Worm (Caenorhabditis elegans): ENCODE measurements around the gene F25B3.5.

Gene F25B3.5

ce11 chrV:9582594-9583322, 12.7 kb upstream of the F25B3.5 start, which contains the start of gene rtfo-1 (continued):
- TF ChIP-seq hlh-13 (GFP tag; optimal IDR thresholded peaks at IDR 0.05) (no peak), hlh-30 (tag; optimal IDR thresholded peaks at IDR 0.05; ENCODE audit: insufficient read depth) (no peak), ets-4 (tag; optimal IDR thresholded peaks at IDR 0.05) (no peak), pqm-1 (tag; optimal IDR thresholded peaks at IDR 0.05) (no peak), mec-3 (tag; optimal IDR thresholded peaks at IDR 0.05; ENCODE audit: borderline replicate concordance) (no peak), ceh-9 (tag; optimal IDR thresholded peaks at IDR 0.05) (no peak), npax-4 (tag; optimal IDR thresholded peaks at IDR 0.05) (no peak), madf-2 (tag; optimal IDR thresholded peaks at IDR 0.05) (peak; percentile 30), tbx-7 (tag; optimal IDR thresholded peaks at IDR 0.05) (no peak), fax-1 (tag; optimal IDR thresholded peaks at IDR 0.05) (peak; percentile 38), ceh-2 (tag; optimal IDR thresholded peaks at IDR 0.05) (peak; percentile 57), ttx-3 (tag; optimal IDR thresholded peaks at IDR 0.05) (peak; percentile 46), lim-6 (tag; optimal IDR thresholded peaks at IDR 0.05) (no peak), C38D4.7 (GFP tag; optimal IDR thresholded peaks at IDR 0.05) (peak; percentile 43), pag-3 (tag; optimal IDR thresholded peaks at IDR 0.05; ENCODE audit: borderline replicate concordance) (no peak), rnt-1 (tag; optimal IDR thresholded peaks at IDR 0.05) (no peak), lin-11 (tag; optimal IDR thresholded peaks at IDR 0.05) (peak; percentile 32)

- TF ChIP-seq T23F11.4 (GFP tag; optimal IDR thresholded peaks at IDR 0.05): no peak
- TF ChIP-seq nhr-11 (tag; optimal IDR thresholded peaks at IDR 0.05): no peak
- no peak for TF ChIP-seq lin-11 (tag; optimal IDR thresholded peaks at IDR 0.05)
- no peak for TF ChIP-seq pha-2 (tag; optimal IDR thresholded peaks at IDR 0.05)
- no peak for TF ChIP-seq ceh-48 (tag; optimal IDR thresholded peaks at IDR 0.05)
- TF ChIP-seq gmeb-2 (tag; optimal IDR thresholded peaks at IDR 0.05): no peak
- no peak for TF ChIP-seq ceh-18 (tag; optimal IDR thresholded peaks at IDR 0.05)
- no peak for TF ChIP-seq pat-9 (tag; optimal IDR thresholded peaks at IDR 0.05)
- TF ChIP-seq hlh-6 (tag; optimal IDR thresholded peaks at IDR 0.05): no peak
- no peak for TF ChIP-seq sdc-2 (tag; optimal IDR thresholded peaks at IDR 0.05)
- no peak for TF ChIP-seq unc-55 (GFP tag; optimal IDR thresholded peaks at IDR 0.05)
- no peak for TF ChIP-seq K09A11.1 (tag; optimal IDR thresholded peaks at IDR 0.05; ENCODE audit: insufficient read depth)
- no peak for TF ChIP-seq mec-3 (tag; optimal IDR thresholded peaks at IDR 0.05; ENCODE audit: borderline replicate concordance)
- no peak for TF ChIP-seq ahr-1 (tag; optimal IDR thresholded peaks at IDR 0.05)
- TF ChIP-seq tbx-2 (tag; optimal IDR thresholded peaks at IDR 0.05): no peak
- TF ChIP-seq ceh-2 (tag; optimal IDR thresholded peaks at IDR 0.05): no peak
Observed at ce11 chrV:9576991-9577390, 6.9 kb upstream of the F25B3.5 start, which contains the start of gene F25B3.2. Gene F25B3.2 (plus strand): TSS chrV:9577291.

- TF ChIP-seq ceh-9 (tag; optimal IDR thresholded peaks at IDR 0.05) (no peak), pag-3 (tag; optimal IDR thresholded peaks at IDR 0.05; ENCODE audit: borderline replicate concordance) (no peak), lin-11 (tag; optimal IDR thresholded peaks at IDR 0.05) (no peak), syd-9 (tag; optimal IDR thresholded peaks at IDR 0.05) (no peak), hlh-6 (tag; optimal IDR thresholded peaks at IDR 0.05) (no peak), pax-1 (tag; optimal IDR thresholded peaks at IDR 0.05) (no peak), ceh-31 (tag; optimal IDR thresholded peaks at IDR 0.05) (no peak), elt-2 (tag; optimal IDR thresholded peaks at IDR 0.05) (no peak), T23F11.4 (GFP tag; optimal IDR thresholded peaks at IDR 0.05) (no peak), ets-4 (tag; optimal IDR thresholded peaks at IDR 0.05) (no peak)
Observed at ce11 chrV:9571673-9572072, 1.6 kb upstream of the F25B3.5 start.

DNA sequence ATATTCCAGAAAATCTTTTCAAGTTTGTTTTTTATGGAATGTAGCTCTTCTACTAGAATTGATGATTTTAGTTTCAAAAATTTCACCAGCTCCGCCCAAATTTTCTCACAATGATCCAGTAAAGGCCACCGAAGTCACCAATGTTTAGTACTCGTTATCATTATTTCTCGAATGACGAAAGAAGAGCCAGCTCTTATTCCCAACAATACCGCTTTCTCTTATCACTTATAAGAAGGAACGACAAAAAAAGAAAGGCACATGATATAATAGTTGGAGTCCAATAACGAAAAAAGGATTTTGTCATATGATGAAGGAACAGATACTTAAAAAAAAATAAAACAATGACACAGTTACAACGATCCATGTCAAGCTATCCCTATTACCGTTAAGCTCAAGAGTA, 959 bp upstream of the F25B3.5 start:
- TF ChIP-seq che-1 (tag; optimal IDR thresholded peaks at IDR 0.05) (no peak), K09A11.1 (tag; optimal IDR thresholded peaks at IDR 0.05; ENCODE audit: insufficient read depth) (no peak), ref-2 (tag; optimal IDR thresholded peaks at IDR 0.05) (no peak), ttx-3 (tag; optimal IDR thresholded peaks at IDR 0.05) (no peak), gmeb-2 (tag; optimal IDR thresholded peaks at IDR 0.05) (no peak), elt-2 (tag; optimal IDR thresholded peaks at IDR 0.05) (peak; percentile 3), fkh-6 (tag; optimal IDR thresholded peaks at IDR 0.05) (no peak), K02D7.2 (tag; optimal IDR thresholded peaks at IDR 0.05) (no peak)
